Fruit fly (Drosophila melanogaster) S2 (cell line): ENCODE measurements around the gene CG7402.

Experiments
- CG8478 ChIP-seq: fragments of >200 bp; optimal IDR thresholded peaks from 2 replicates; lab custom pipeline; 2018
- CTCF ChIP-seq, 2 experiments: fragments of >200 bp; optimal IDR thresholded peaks; 2 replicates each; lab custom pipeline; 2018

DNA sequence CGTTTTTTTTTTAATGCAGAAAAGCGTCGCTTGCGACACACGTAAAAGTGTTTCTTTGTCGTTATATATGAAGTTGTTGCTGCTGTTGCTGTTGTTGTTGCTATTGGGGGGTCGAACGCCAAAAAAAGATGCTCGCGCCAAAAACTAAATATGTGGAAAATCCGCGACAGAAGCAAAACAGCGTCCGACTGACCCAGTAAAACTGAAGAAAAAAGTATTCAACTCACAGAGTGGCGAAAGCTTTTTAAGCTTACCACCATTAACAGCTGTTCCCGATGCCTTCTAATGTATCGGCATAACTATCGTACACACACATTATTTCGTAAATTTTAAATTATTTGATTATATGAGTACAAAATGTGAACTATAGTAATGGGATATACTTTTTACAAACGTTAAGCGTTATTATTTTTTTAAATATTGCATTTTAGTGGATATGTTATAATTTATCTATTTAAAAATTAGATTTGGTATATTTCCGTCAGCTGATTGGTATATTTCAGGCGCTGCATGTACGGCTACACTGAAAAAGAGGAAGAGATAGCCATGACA is 20.2 kb downstream of the CG7402 start, which contains the start of the genes Prestin and Wdr92:
- TF ChIP-seq CG8478 (lab: Kevin White, UChicago) (no peak), CTCF (optimal IDR thresholded peaks at IDR 0.05; lab: Kevin White, UChicago) (no peak)
